Worm (Caenorhabditis elegans): Measurements from ENCODE around the gene C25E10.7.

The C25E10.7 gene

ce11 chrV:9078815-9079525, 28.0 kb upstream of the C25E10.7 start:
- TF ChIP-seq W03F9.2 (tag; optimal IDR thresholded peaks at IDR 0.05) (no peak), him-1 (tag; optimal IDR thresholded peaks at IDR 0.05) (no peak)

- TF ChIP-seq him-1 (tag; optimal IDR thresholded peaks at IDR 0.05) (no peak), W03F9.2 (tag; optimal IDR thresholded peaks at IDR 0.05) (no peak), dao-5 (tag; optimal IDR thresholded peaks at IDR 0.05) (no peak)
Observed at ce11 chrV:9078067-9078581, 27.1 kb upstream of the C25E10.7 start.

ce11 chrV:9076273-9076672, 25.3 kb upstream of the C25E10.7 start, which contains the start of gene T27E4.7:
Gene T27E4.7 (minus strand): TSS chrV:9076322.
- TF ChIP-seq him-1 (tag; optimal IDR thresholded peaks at IDR 0.05) (no peak), dao-5 (tag; optimal IDR thresholded peaks at IDR 0.05) (no peak), W03F9.2 (tag; optimal IDR thresholded peaks at IDR 0.05) (no peak)

ce11 chrV:9075827-9076226, 24.8 kb upstream of the C25E10.7 start:
- TF ChIP-seq W03F9.2 (tag; optimal IDR thresholded peaks at IDR 0.05) (no peak), dao-5 (tag; optimal IDR thresholded peaks at IDR 0.05) (no peak), him-1 (tag; optimal IDR thresholded peaks at IDR 0.05) (no peak)

ce11 chrV:9074360-9074834, 23.4 kb upstream of the C25E10.7 start:
- TF ChIP-seq dao-5 (tag; optimal IDR thresholded peaks at IDR 0.05) = no peak
- TF ChIP-seq W03F9.2 (tag; optimal IDR thresholded peaks at IDR 0.05) = no peak
- no peak for TF ChIP-seq him-1 (tag; optimal IDR thresholded peaks at IDR 0.05)

ce11 chrV:9073322-9074038, 22.5 kb upstream of the C25E10.7 start, which contains the start of gene oac-50:
Gene oac-50 (minus strand): TSS chrV:9073540.
- TF ChIP-seq dao-5 (tag; optimal IDR thresholded peaks at IDR 0.05) (no peak), him-1 (tag; optimal IDR thresholded peaks at IDR 0.05) (no peak), W03F9.2 (tag; optimal IDR thresholded peaks at IDR 0.05) (no peak)

ce11 chrV:9069680-9070079, 18.7 kb upstream of the C25E10.7 start, which contains the start of gene T27E4.5:
Gene T27E4.5 (minus strand): TSS chrV:9069780.
- TF ChIP-seq him-1 (tag; optimal IDR thresholded peaks at IDR 0.05) (no peak), dao-5 (tag; optimal IDR thresholded peaks at IDR 0.05) (no peak), W03F9.2 (tag; optimal IDR thresholded peaks at IDR 0.05) (no peak)

- TF ChIP-seq him-1 (tag; optimal IDR thresholded peaks at IDR 0.05) (no peak), dao-5 (tag; optimal IDR thresholded peaks at IDR 0.05) (no peak), W03F9.2 (tag; optimal IDR thresholded peaks at IDR 0.05) (no peak)
Observed at ce11 chrV:9067678-9068077, 16.7 kb upstream of the C25E10.7 start, which contains the start of gene fip-2. Gene fip-2 (plus strand): TSS chrV:9067978.

ce11 chrV:9065915-9066314, 14.9 kb upstream of the C25E10.7 start:
- no peak for TF ChIP-seq dao-5 (tag; optimal IDR thresholded peaks at IDR 0.05)
- TF ChIP-seq him-1 (tag; optimal IDR thresholded peaks at IDR 0.05) = no peak
- TF ChIP-seq W03F9.2 (tag; optimal IDR thresholded peaks at IDR 0.05) = no peak

ce11 chrV:9065001-9065400, 14.0 kb upstream of the C25E10.7 start:
- TF ChIP-seq dao-5 (tag; optimal IDR thresholded peaks at IDR 0.05) (no peak), him-1 (tag; optimal IDR thresholded peaks at IDR 0.05) (no peak), W03F9.2 (tag; optimal IDR thresholded peaks at IDR 0.05) (no peak)

ce11 chrV:9063134-9063533, 12.1 kb upstream of the C25E10.7 start:
- no peak for TF ChIP-seq dao-5 (tag; optimal IDR thresholded peaks at IDR 0.05)
- no peak for TF ChIP-seq him-1 (tag; optimal IDR thresholded peaks at IDR 0.05)
- TF ChIP-seq W03F9.2 (tag; optimal IDR thresholded peaks at IDR 0.05) = no peak

ce11 chrV:9062341-9062740, 11.3 kb upstream of the C25E10.7 start, which contains the start of gene C25E10.12:
Gene C25E10.12 (minus strand): TSS chrV:9062441.
- no peak for TF ChIP-seq dao-5 (tag; optimal IDR thresholded peaks at IDR 0.05)
- no peak for TF ChIP-seq W03F9.2 (tag; optimal IDR thresholded peaks at IDR 0.05)
- TF ChIP-seq him-1 (tag; optimal IDR thresholded peaks at IDR 0.05) = no peak

ce11 chrV:9059468-9059867, 8.5 kb upstream of the C25E10.7 start, which contains the start of the genes C25E10.16 and C25E10.13:
Gene C25E10.16 (minus strand): TSS chrV:9059568.
Gene C25E10.13 (plus strand): TSS chrV:9059723.
- TF ChIP-seq W03F9.2 (tag; optimal IDR thresholded peaks at IDR 0.05) = no peak
- no peak for TF ChIP-seq him-1 (tag; optimal IDR thresholded peaks at IDR 0.05)
- no peak for TF ChIP-seq dao-5 (tag; optimal IDR thresholded peaks at IDR 0.05)

ce11 chrV:9058627-9059026, 7.6 kb upstream of the C25E10.7 start, which contains the start of gene C25E10.11:
Gene C25E10.11 (minus strand): TSS chrV:9058727.
- no peak for TF ChIP-seq him-1 (tag; optimal IDR thresholded peaks at IDR 0.05)
- TF ChIP-seq W03F9.2 (tag; optimal IDR thresholded peaks at IDR 0.05) = no peak
- TF ChIP-seq dao-5 (tag; optimal IDR thresholded peaks at IDR 0.05) = no peak
